Fruit fly (Drosophila melanogaster): ENCODE data around the gene CG5860.

Gene CG5860

dm6 chr3R:17371094-17371493, 38.3 kb upstream of the CG5860 start (continued):
- no peak for TF ChIP-seq CG3065 (GFP tag; optimal IDR thresholded peaks at IDR 0.05)
- peak; percentile 64; the same call in 2 of the 3 replicates for TF ChIP-seq row (GFP tag; IDR thresholded peaks at IDR 0.05)
- TF ChIP-seq yki (optimal IDR thresholded peaks at IDR 0.05): no peak
- TF ChIP-seq dan (GFP tag; IDR thresholded peaks at IDR 0.05): no peak
- TF ChIP-seq wor (GFP tag; IDR thresholded peaks at IDR 0.05): 0 out of 2 replicates have a peak, but pooled peaks have one; percentile 18
- no peak for TF ChIP-seq CG7786 (GFP tag; optimal IDR thresholded peaks at IDR 0.05)
- no peak for TF ChIP-seq chif (GFP tag; optimal IDR thresholded peaks at IDR 0.05)
- no peak for TF ChIP-seq Nf-YA (GFP tag; IDR thresholded peaks at IDR 0.05)
- TF ChIP-seq Atf3 (GFP tag; optimal IDR thresholded peaks at IDR 0.05): no peak
- no peak for TF ChIP-seq en (GFP tag; optimal IDR thresholded peaks at IDR 0.05)
- TF ChIP-seq Dll (GFP tag; IDR thresholded peaks at IDR 0.05; ENCODE audit: partially characterized antibody): no peak
- peak; percentile 17 for TF ChIP-seq CG10209 (GFP tag; optimal IDR thresholded peaks at IDR 0.05)
- TF ChIP-seq tio (GFP tag; optimal IDR thresholded peaks at IDR 0.05): no peak
- peak; percentile 2 for TF ChIP-seq nmo (GFP tag; optimal IDR thresholded peaks at IDR 0.05)
- peak; percentile 78 for TF ChIP-seq CG18599 (GFP tag; optimal IDR thresholded peaks at IDR 0.05)
- TF ChIP-seq E2f2 (GFP tag; IDR thresholded peaks at IDR 0.05): no peak
- peak; percentile 69 for TF ChIP-seq CG32532 (GFP tag; IDR thresholded peaks at IDR 0.05)
- no peak for TF ChIP-seq Ets65A (GFP tag)
- TF ChIP-seq CG2889 (GFP tag; IDR thresholded peaks at IDR 0.05): no peak
- no peak for TF ChIP-seq CG2116 (GFP tag; optimal IDR thresholded peaks at IDR 0.05)
- no peak for TF ChIP-seq CG6689 (GFP tag; IDR thresholded peaks at IDR 0.05)
- no peak for TF ChIP-seq Xrp1 (GFP tag; IDR thresholded peaks at IDR 0.05)
- no peak for TF ChIP-seq CG13775 (GFP tag; optimal IDR thresholded peaks at IDR 0.05)
- TF ChIP-seq sob (GFP tag; IDR thresholded peaks at IDR 0.05): peak; percentile 27; the same call in 1 of the 2 replicates
- no peak for TF ChIP-seq tx (GFP tag; optimal IDR thresholded peaks at IDR 0.05)
- TF ChIP-seq ems (GFP tag; optimal IDR thresholded peaks at IDR 0.05): no peak
- no peak for TF ChIP-seq amos (GFP tag; IDR thresholded peaks at IDR 0.05; ENCODE audit: partially characterized antibody)
- TF ChIP-seq D19B (GFP tag; optimal IDR thresholded peaks at IDR 0.05): no peak
- TF ChIP-seq CG18764 (GFP tag; optimal IDR thresholded peaks at IDR 0.05): no peak
- no peak for TF ChIP-seq CG12391 (tag; optimal IDR thresholded peaks at IDR 0.05)
- TF ChIP-seq CG14860 (GFP tag; IDR thresholded peaks at IDR 0.05; ENCODE audit: partially characterized antibody): no peak
- TF ChIP-seq CG11695 (GFP tag; IDR thresholded peaks at IDR 0.05): no peak
- peak; percentile 64 for TF ChIP-seq CG12769 (tag; optimal IDR thresholded peaks at IDR 0.05)
- TF ChIP-seq CG12155 (GFP tag; optimal IDR thresholded peaks at IDR 0.05): no peak
- TF ChIP-seq chn (GFP tag; optimal IDR thresholded peaks at IDR 0.05): no peak
- TF ChIP-seq CG8388 (GFP tag; optimal IDR thresholded peaks at IDR 0.05): no peak
- no peak for TF ChIP-seq CG17912 (GFP tag; optimal IDR thresholded peaks at IDR 0.05)
- TF ChIP-seq sc (optimal IDR thresholded peaks at IDR 0.05): no peak
- TF ChIP-seq sc (GFP tag; optimal IDR thresholded peaks at IDR 0.05): no peak
- no peak for TF ChIP-seq p53 (GFP tag; optimal IDR thresholded peaks at IDR 0.05)
- TF ChIP-seq bab2 (GFP tag; optimal IDR thresholded peaks at IDR 0.05): no peak
- no peak for TF ChIP-seq Lhr (GFP tag; optimal IDR thresholded peaks at IDR 0.05)
- TF ChIP-seq Bgb (GFP tag; IDR thresholded peaks at IDR 0.05; ENCODE audit: partially characterized antibody): no peak
- TF ChIP-seq knrl (GFP tag; IDR thresholded peaks at IDR 0.05; ENCODE audit: partially characterized antibody): no peak
- TF ChIP-seq btn (GFP tag; optimal IDR thresholded peaks at IDR 0.05): no peak
- no peak for TF ChIP-seq grn (GFP tag; optimal IDR thresholded peaks at IDR 0.05)
- TF ChIP-seq wek (GFP tag; optimal IDR thresholded peaks at IDR 0.05): no peak
- no peak for TF ChIP-seq dmrt11E (tag; optimal IDR thresholded peaks at IDR 0.05)
- TF ChIP-seq fd64A (GFP tag; optimal IDR thresholded peaks at IDR 0.05): no peak
- TF ChIP-seq cato (GFP tag; optimal IDR thresholded peaks at IDR 0.05; ENCODE audit: borderline replicate concordance): no peak
- TF ChIP-seq CG11085 (GFP tag; IDR thresholded peaks at IDR 0.05): no peak
- no peak for TF ChIP-seq Hand (GFP tag; optimal IDR thresholded peaks at IDR 0.05)

All from whole organism, embryonic.